Fruit fly (Drosophila melanogaster) whole organism, prepupa: ENCODE measurements around the gene aln.

Experiments used
- Sox102F ChIP-seq: fragments of 200-800 bp; sonication (Bioruptor generic); optimal IDR thresholded peaks from 2 replicates; lab custom pipeline; 2016; ENCODE audit warnings: missing biosample characterization, mild to moderate bottlenecking, missing genetic modification characterization
- lz ChIP-seq: fragments of 200-800 bp; sonication (Bioruptor generic); optimal IDR thresholded peaks from 3 replicates; lab custom pipeline; 2016; ENCODE audit warnings: missing biosample characterization, missing genetic modification characterization
- ss ChIP-seq, 2 experiments: fragments of 200-800 bp; sonication (Bioruptor generic); optimal IDR thresholded peaks; 2 replicates in 1 of 2; 3 replicates in 1 of 2; lab custom pipeline; 2017 to 2018; ENCODE audit warnings: mild to moderate bottlenecking in 2 of 2, missing biosample characterization in 2 of 2, missing genetic modification characterization in 2 of 2, moderate library complexity in 1 of 2

- TF ChIP-seq Sox102F (GFP tag; lab: Kevin White, UChicago) = no peak
- TF ChIP-seq ss (GFP tag; optimal IDR thresholded peaks at IDR 0.05; lab: Kevin White, UChicago) = no peak
- no peak for TF ChIP-seq lz (GFP tag; lab: Kevin White, UChicago)
These were observed 6.2 kb downstream of the aln start for dm6 chr3L:999990-1000389.
